Worm (Caenorhabditis elegans): Measurements from ENCODE around the gene R102.8.
A peak's percentile ranks its signal among the peaks of the same experiment; 100 is the strongest.

R102.8 gene

DNA sequence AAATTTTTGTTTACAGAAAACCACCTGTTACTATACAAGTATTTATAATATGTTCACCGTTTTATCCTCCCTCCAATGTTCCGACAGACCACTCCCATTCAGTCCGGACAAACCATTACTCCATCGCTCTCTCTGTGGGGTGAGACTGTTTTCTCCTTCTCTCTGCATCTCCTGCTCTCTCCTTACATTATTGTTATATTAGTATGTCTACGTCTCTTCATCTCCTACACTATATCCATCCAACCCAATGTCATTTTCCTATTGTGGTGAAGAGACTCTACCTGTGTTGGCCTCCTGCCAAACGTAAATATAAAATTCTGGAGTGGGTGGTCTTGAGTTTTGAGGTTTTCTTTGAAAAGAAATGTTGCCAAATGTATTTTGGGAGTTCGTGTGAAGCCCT is 24.6 kb upstream of the R102.8 start:
- TF ChIP-seq xbp-1 (tag; optimal IDR thresholded peaks at IDR 0.05) (peak; percentile 20), nhr-90 (tag; optimal IDR thresholded peaks at IDR 0.05; ENCODE audit: poor library complexity) (peak; percentile 22), ets-5 (GFP tag; IDR thresholded peaks at IDR 0.05) (no peak), fkh-8 (tag; optimal IDR thresholded peaks at IDR 0.05) (peak; percentile 42), nhr-237 (tag; optimal IDR thresholded peaks at IDR 0.05) (no peak), mep-1 (tag; optimal IDR thresholded peaks at IDR 0.05) (peak; percentile 59), swsn-7 (tag; optimal IDR thresholded peaks at IDR 0.05) (peak; percentile 23), mab-9 (GFP tag; IDR thresholded peaks at IDR 0.05) (no peak), unc-98 (GFP tag; IDR thresholded peaks at IDR 0.05) (no peak), hlh-17 (GFP tag; optimal IDR thresholded peaks at IDR 0.05; ENCODE audit: borderline replicate concordance) (no peak), dpl-1 (GFP tag; optimal IDR thresholded peaks at IDR 0.05) (peak; percentile 7 to 13 (median 12)), lsy-2 (tag; optimal IDR thresholded peaks at IDR 0.05) (peak; percentile 15 to 33), blmp-1 (tag; optimal IDR thresholded peaks at IDR 0.05) (peak; percentile 57), nhr-20 (tag; optimal IDR thresholded peaks at IDR 0.05) (peak; percentile 58), tlp-1 (tag; optimal IDR thresholded peaks at IDR 0.05) (no peak), fos-1 (tag; optimal IDR thresholded peaks at IDR 0.05) (no peak), pag-3 (tag; optimal IDR thresholded peaks at IDR 0.05; ENCODE audit: borderline replicate concordance, insufficient read depth) (no peak), nhr-47 (tag; optimal IDR thresholded peaks at IDR 0.05) (peak; percentile 10), unc-30 (tag; optimal IDR thresholded peaks at IDR 0.05) (no peak), nhr-77 (tag; optimal IDR thresholded peaks at IDR 0.05) (peak; percentile 28), lin-14 (GFP tag; optimal IDR thresholded peaks at IDR 0.05) (peak; percentile 75), isw-1 (GFP tag; IDR thresholded peaks at IDR 0.05) (no peak), nhr-85 (tag) (peak; percentile 68), nhr-28 (tag; optimal IDR thresholded peaks at IDR 0.05) (no peak), lin-35 (GFP tag; optimal IDR thresholded peaks at IDR 0.05) (peak in 1 of 2 experiments; percentile 46), ceh-82 (tag; optimal IDR thresholded peaks at IDR 0.05) (no peak), aha-1 (tag; optimal IDR thresholded peaks at IDR 0.05) (no peak), nhr-71 (tag; optimal IDR thresholded peaks at IDR 0.05) (peak; percentile 45), alr-1 (tag; optimal IDR thresholded peaks at IDR 0.05; ENCODE audit: borderline replicate concordance) (no peak), hlh-4 (tag; optimal IDR thresholded peaks at IDR 0.05) (no peak), efl-1 (optimal IDR thresholded peaks at IDR 0.05) (peak; percentile 23 to 29), efl-1 (GFP tag; optimal IDR thresholded peaks at IDR 0.05 in 1 of 2) (peak; percentile 0 to 89), snu-23 (GFP tag; optimal IDR thresholded peaks at IDR 0.05) (peak; percentile 60), ama-1 (optimal IDR thresholded peaks at IDR 0.05) (no peak), ztf-4 (tag; optimal IDR thresholded peaks at IDR 0.05) (no peak)

DNA sequence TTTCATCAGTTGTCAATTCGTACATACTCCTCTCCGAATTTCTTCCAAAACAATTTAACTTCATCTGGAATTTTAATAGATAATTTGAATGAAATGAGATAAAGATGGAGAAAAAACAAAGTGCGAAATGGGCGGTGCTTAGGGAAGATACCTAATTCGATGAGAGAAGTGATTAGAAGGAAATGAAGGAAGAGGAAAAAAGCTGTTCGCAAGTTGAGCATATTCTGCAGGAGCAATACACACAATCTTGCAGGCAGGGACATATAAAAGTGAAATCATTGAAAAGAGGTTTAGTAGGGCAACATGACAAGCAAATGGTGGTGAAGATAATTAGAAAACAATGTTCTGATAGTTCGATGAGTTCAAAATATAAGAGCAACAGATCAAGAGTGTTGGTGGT is 21.7 kb upstream of the R102.8 start, which contains the start of gene glb-21:
Gene glb-21, minus strand, starts transcription at position 66 of the 400 bp plus-strand sequence.
- TF ChIP-seq nhr-12 (tag; optimal IDR thresholded peaks at IDR 0.05) (no peak), efl-1 (optimal IDR thresholded peaks at IDR 0.05) (no peak), efl-1 (GFP tag; optimal IDR thresholded peaks at IDR 0.05 in 1 of 2) (peak in 1 of 2 experiments; percentile 75)

DNA sequence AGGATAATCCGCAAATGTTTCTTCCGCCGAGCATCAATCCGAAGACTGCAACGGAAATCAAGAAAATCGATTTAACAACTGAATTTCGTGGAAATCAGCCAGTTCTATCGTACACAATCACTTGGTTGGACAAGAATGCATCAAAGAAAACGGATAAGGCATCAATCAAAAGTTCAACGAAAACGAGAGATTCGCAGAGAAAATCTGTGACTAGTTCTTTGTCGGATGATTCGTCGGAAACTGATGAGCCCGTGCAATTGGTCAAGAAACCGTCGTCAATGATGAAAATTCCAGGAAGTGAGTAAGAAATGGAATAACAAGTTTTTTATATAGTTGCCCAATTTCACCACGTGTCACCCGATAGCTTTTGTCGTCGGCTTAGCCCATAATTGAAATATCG is 16.1 kb upstream of the R102.8 start, which contains the start of gene R102.6:
Gene R102.6, minus strand, starts transcription at position 101 of the 400 bp plus-strand sequence.
- TF ChIP-seq zag-1 (tag; optimal IDR thresholded peaks at IDR 0.05) = no peak
- TF ChIP-seq lin-39 (tag; optimal IDR thresholded peaks at IDR 0.05) = no peak
- TF ChIP-seq egl-27 (tag; optimal IDR thresholded peaks at IDR 0.05) = no peak
- TF ChIP-seq mef-2 (tag; optimal IDR thresholded peaks at IDR 0.05) = no peak
